Fruit fly (Drosophila melanogaster) whole organism, wandering third instar larva: ENCODE measurements around the gene RYa-R.

Experiments
- Abd-B ChIP-seq: fragments of >200 bp; optimal IDR thresholded peaks from 2 replicates; lab custom pipeline; 2017; ENCODE audit warnings: missing biosample characterization, missing genetic modification characterization
- CG32264 ChIP-seq: fragments of 200-800 bp; sonication (Bioruptor generic); optimal IDR thresholded peaks from 2 replicates; lab custom pipeline; 2016; ENCODE audit warnings: missing biosample characterization, missing genetic modification characterization
- CG9705 ChIP-seq: fragments of 200-800 bp; sonication (Bioruptor generic); optimal IDR thresholded peaks from 2 replicates; lab custom pipeline; 2018; ENCODE audit warnings: missing biosample characterization, mild to moderate bottlenecking, missing genetic modification characterization
- CrebA ChIP-seq: fragments of 200-800 bp; sonication (Bioruptor generic); optimal IDR thresholded peaks from 2 replicates; lab custom pipeline; 2016; ENCODE audit warnings: missing biosample characterization, mild to moderate bottlenecking, missing genetic modification characterization, borderline replicate concordance
- Dfd ChIP-seq: fragments of >200 bp; optimal IDR thresholded peaks from 2 replicates; lab custom pipeline; 2017; ENCODE audit warnings: missing biosample characterization, missing genetic modification characterization
- Dif ChIP-seq: fragments of 200-275, 200-300 bp; sonication (Bioruptor generic); optimal IDR thresholded peaks from 2 replicates; lab custom pipeline; 2018; ENCODE audit warnings: missing biosample characterization, missing genetic modification characterization; ENCODE audit not compliant: partially characterized antibody
- GATAd ChIP-seq: sonication (Bioruptor generic); optimal IDR thresholded peaks from 2 replicates; lab custom pipeline; 2016; ENCODE audit warnings: missing biosample characterization, missing genetic modification characterization
- HLH106 ChIP-seq: fragments of 200-800 bp; optimal IDR thresholded peaks from 3 replicates; lab custom pipeline; 2019; ENCODE audit warnings: missing biosample characterization, mild to moderate bottlenecking, missing genetic modification characterization, moderate library complexity
- Hnf4 ChIP-seq: fragments of 200-800 bp; sonication (Bioruptor generic); optimal IDR thresholded peaks from 2 replicates; lab custom pipeline; 2016; ENCODE audit warnings: missing biosample characterization, mild to moderate bottlenecking, missing genetic modification characterization
- Hr78 ChIP-seq: fragments of >200 bp; optimal IDR thresholded peaks from 2 replicates; lab custom pipeline; 2017; ENCODE audit warnings: missing biosample characterization, missing genetic modification characterization
- Hr83 ChIP-seq: fragments of 200-300 bp; sonication (Bioruptor generic); optimal IDR thresholded peaks from 2 replicates; lab custom pipeline; 2016; ENCODE audit warnings: missing biosample characterization, mild to moderate bottlenecking, missing genetic modification characterization, moderate library complexity; ENCODE audit not compliant: poor library complexity, severe bottlenecking
- Jra ChIP-seq: sonication (Bioruptor generic); optimal IDR thresholded peaks from 2 replicates; lab custom pipeline; 2016; ENCODE audit warnings: missing biosample characterization, missing genetic modification characterization
- Mio ChIP-seq: sonication (Bioruptor generic); optimal IDR thresholded peaks from 2 replicates; lab custom pipeline; 2016; ENCODE audit warnings: missing biosample characterization, missing genetic modification characterization
- Myc ChIP-seq: fragments of >200 bp; optimal IDR thresholded peaks from 2 replicates; lab custom pipeline; 2017
- N ChIP-seq: fragments of >200 bp; optimal IDR thresholded peaks from 2 replicates; lab custom pipeline; 2018; ENCODE audit warnings: missing biosample characterization, missing external identifiers, missing genetic modification characterization
- OdsH ChIP-seq: fragments of 200-800 bp; sonication (Bioruptor generic); optimal IDR thresholded peaks from 2 replicates; lab custom pipeline; 2016; ENCODE audit warnings: missing biosample characterization, mild to moderate bottlenecking, missing genetic modification characterization
- Rel ChIP-seq, 2 experiments: fragments of 200-800 bp; sonication (Bioruptor generic) in 1 of 2; optimal IDR thresholded peaks; 2 replicates in 1 of 2; 3 replicates in 1 of 2; lab custom pipeline; 2016 to 2019; ENCODE audit warnings: mild to moderate bottlenecking in 2 of 2, missing biosample characterization in 2 of 2, missing genetic modification characterization in 2 of 2, moderate library complexity in 1 of 2
- Sp1 ChIP-seq: fragments of 200-800 bp; sonication (Bioruptor generic); optimal IDR thresholded peaks from 3 replicates; lab custom pipeline; 2019; ENCODE audit warnings: missing biosample characterization, mild to moderate bottlenecking, missing genetic modification characterization, moderate library complexity
- Vsx2 ChIP-seq: fragments of 200-300, 225-300 bp; sonication (Bioruptor generic); optimal IDR thresholded peaks from 2 replicates; lab custom pipeline; 2018; ENCODE audit warnings: missing biosample characterization, missing genetic modification characterization; ENCODE audit not compliant: partially characterized antibody
- br ChIP-seq: fragments of 200-800 bp; sonication (Bioruptor generic); optimal IDR thresholded peaks from 2 replicates; lab custom pipeline; 2016; ENCODE audit warnings: missing biosample characterization, missing genetic modification characterization
- brk ChIP-seq: fragments of 200-800 bp; sonication (Bioruptor generic); optimal IDR thresholded peaks from 2 replicates; lab custom pipeline; 2016; ENCODE audit warnings: missing biosample characterization, mild to moderate bottlenecking, missing genetic modification characterization
- dl ChIP-seq, 2 experiments: fragments of 175-275, 200-275 bp in 1 of 2; fragments of 200-275 bp in 1 of 2; sonication (Bioruptor generic); optimal IDR thresholded peaks; lab custom pipeline; 2018; ENCODE audit warnings: mild to moderate bottlenecking in 2 of 2, missing biosample characterization in 2 of 2, missing genetic modification characterization in 2 of 2, moderate library complexity in 2 of 2; ENCODE audit not compliant: partially characterized antibody in 2 of 2, insufficient read depth in 1 of 2
- dmrt93B ChIP-seq: fragments of 200-800 bp; sonication (Bioruptor generic); optimal IDR thresholded peaks from 2 replicates; lab custom pipeline; 2018; ENCODE audit warnings: missing biosample characterization, mild to moderate bottlenecking, missing genetic modification characterization
- dsf ChIP-seq: sonication (Bioruptor generic); optimal IDR thresholded peaks from 2 replicates; lab custom pipeline; 2016; ENCODE audit warnings: missing biosample characterization, missing genetic modification characterization, borderline replicate concordance
- ey ChIP-seq: fragments of 200-800 bp; sonication (Bioruptor generic); optimal IDR thresholded peaks from 2 replicates; lab custom pipeline; 2016; ENCODE audit warnings: missing biosample characterization, missing genetic modification characterization
- foxo ChIP-seq, 2 experiments: fragments of 200-800 bp; sonication (Bioruptor generic); optimal IDR thresholded peaks; 2 replicates in 1 of 2; 3 replicates in 1 of 2; lab custom pipeline; 2016 to 2017; ENCODE audit warnings: missing biosample characterization in 2 of 2, missing genetic modification characterization in 2 of 2
- fru ChIP-seq: fragments of 200-800 bp; sonication (Bioruptor generic); optimal IDR thresholded peaks from 3 replicates; lab custom pipeline; 2016; ENCODE audit warnings: missing biosample characterization, mild to moderate bottlenecking, missing genetic modification characterization
- h ChIP-seq: fragments of 200-800 bp; sonication (Bioruptor generic); optimal IDR thresholded peaks from 3 replicates; lab custom pipeline; 2016; ENCODE audit warnings: missing biosample characterization, mild to moderate bottlenecking, missing genetic modification characterization
- jim ChIP-seq: fragments of 175-275, 200-325 bp; sonication (Bioruptor generic); optimal IDR thresholded peaks from 2 replicates; lab custom pipeline; 2016; ENCODE audit warnings: missing biosample characterization, mild to moderate bottlenecking, missing genetic modification characterization
- lola ChIP-seq: fragments of >200 bp; optimal IDR thresholded peaks from 2 replicates; lab custom pipeline; 2017; ENCODE audit warnings: missing biosample characterization, missing genetic modification characterization
- pan ChIP-seq: fragments of >200 bp; optimal IDR thresholded peaks from 2 replicates; lab custom pipeline; 2017
- psq ChIP-seq: fragments of 200-800 bp; sonication (Bioruptor generic); optimal IDR thresholded peaks from 3 replicates; lab custom pipeline; 2017; ENCODE audit warnings: missing biosample characterization, mild to moderate bottlenecking, missing genetic modification characterization, moderate library complexity
- rgr ChIP-seq: fragments of 200-800 bp; sonication (Bioruptor generic); optimal IDR thresholded peaks from 3 replicates; lab custom pipeline; 2016; ENCODE audit warnings: missing biosample characterization, mild to moderate bottlenecking, missing genetic modification characterization
- sage ChIP-seq: fragments of 200-800 bp; sonication (Bioruptor generic); optimal IDR thresholded peaks from 2 replicates; lab custom pipeline; 2016; ENCODE audit warnings: missing biosample characterization, mild to moderate bottlenecking, missing genetic modification characterization
- sv ChIP-seq: fragments of 200-800 bp; sonication (Bioruptor generic); optimal IDR thresholded peaks from 3 replicates; lab custom pipeline; 2016; ENCODE audit warnings: missing biosample characterization, missing genetic modification characterization
- tai ChIP-seq: sonication (Bioruptor generic); optimal IDR thresholded peaks from 2 replicates; lab custom pipeline; 2016; ENCODE audit warnings: missing biosample characterization, missing genetic modification characterization
- usp ChIP-seq: fragments of >200 bp; optimal IDR thresholded peaks from 2 replicates; lab custom pipeline; 2017; ENCODE audit warnings: missing biosample characterization, missing genetic modification characterization
- woc ChIP-seq: sonication (Bioruptor generic); optimal IDR thresholded peaks from 2 replicates; lab custom pipeline; 2016; ENCODE audit warnings: missing biosample characterization, mild to moderate bottlenecking, missing genetic modification characterization

The RYa-R gene

DNA sequence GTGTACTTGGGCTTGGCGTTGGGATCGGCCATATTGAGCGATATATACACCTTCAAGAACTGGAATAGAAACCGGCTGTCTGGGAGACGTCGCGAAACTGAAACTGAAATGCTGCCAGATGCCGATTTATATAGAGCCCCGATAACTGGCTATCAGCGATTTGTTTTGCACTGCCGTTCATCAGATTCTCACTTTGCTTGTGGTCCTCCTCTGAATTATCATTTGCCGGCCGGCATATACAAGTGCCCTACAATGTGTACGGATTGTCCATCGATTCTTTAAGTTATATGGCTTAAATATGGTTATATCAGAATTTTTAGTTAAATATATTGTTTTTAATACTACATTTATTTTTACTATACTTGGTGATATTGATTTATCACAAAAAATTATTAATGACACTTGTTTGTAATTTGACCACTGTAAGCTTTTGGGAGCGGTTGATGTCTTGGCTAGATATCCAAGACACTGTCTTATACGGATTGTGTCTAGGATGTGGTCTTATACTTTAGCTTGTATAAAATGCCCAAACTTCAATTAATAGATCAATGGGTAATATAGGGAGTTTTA, 8.3 kb upstream of the RYa-R start, which contains the start of gene CG31075 (continued):
- TF ChIP-seq dsf (GFP tag; lab: Kevin White, UChicago) (peak; percentile 55), Myc (lab: Kevin White, UChicago) (peak; percentile 60), Hnf4 (peak; percentile 81), br (GFP tag; lab: Kevin White, UChicago) (peak; percentile 83), sv (peak; percentile 16), Abd-B (GFP tag; lab: Kevin White, UChicago) (no peak), lola (GFP tag; lab: Kevin White, UChicago) (no peak), Mio (GFP tag; lab: Kevin White, UChicago) (peak; percentile 54), tai (GFP tag; lab: Kevin White, UChicago) (peak; percentile 75), rgr (GFP tag; lab: Kevin White, UChicago) (peak; percentile 91), ey (peak; percentile 83), psq (peak; percentile 100), Rel (GFP tag; optimal IDR thresholded peaks at IDR 0.05; lab: Kevin White, UChicago) (peak; percentile 75), Rel (tag; optimal IDR thresholded peaks at IDR 0.05; lab: Kevin White, UChicago) (peak; percentile 39), OdsH (GFP tag; lab: Kevin White, UChicago) (peak; percentile 90)

DNA sequence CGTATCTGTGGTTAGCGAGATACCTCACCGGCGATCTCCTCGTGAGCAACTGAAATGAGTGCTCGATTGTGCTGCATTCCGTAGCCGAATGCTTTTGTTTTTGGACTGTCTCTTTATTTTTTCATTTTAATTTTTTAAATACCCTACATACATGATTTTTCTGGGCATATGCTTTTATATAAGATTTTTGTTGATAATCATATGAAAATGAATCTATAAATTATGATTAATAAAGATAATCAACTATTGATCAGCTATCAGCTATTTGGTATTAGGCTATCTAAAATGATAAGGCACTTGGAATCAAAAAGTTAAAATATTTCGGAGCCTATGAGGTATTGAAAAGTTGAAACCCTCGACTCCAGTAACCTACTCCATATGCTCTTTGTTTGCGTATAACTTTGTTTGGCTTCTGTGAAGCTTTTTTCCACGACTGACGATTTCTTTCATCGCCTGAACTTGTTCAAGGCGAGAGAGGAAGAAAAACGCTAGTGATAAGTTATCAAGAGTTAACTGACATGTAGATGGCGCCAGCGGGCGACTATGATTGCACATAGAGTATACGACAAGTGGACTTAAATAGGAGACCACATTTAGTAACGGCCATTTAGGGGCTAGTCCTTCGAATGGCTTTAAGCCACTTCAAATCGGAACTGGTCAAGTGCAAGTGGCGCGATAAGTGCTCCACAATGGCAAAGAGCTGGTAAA, 6.8 kb upstream of the RYa-R start, which contains the start of gene CG31076:
Gene CG31076 (minus strand): TSS at position 51 of the 708 bp plus-strand sequence.
- TF ChIP-seq br (GFP tag; lab: Kevin White, UChicago) (peak; percentile 56), usp (GFP tag; lab: Kevin White, UChicago) (no peak), Rel (GFP tag; optimal IDR thresholded peaks at IDR 0.05; lab: Kevin White, UChicago) (no peak), Rel (tag; optimal IDR thresholded peaks at IDR 0.05; lab: Kevin White, UChicago) (peak; percentile 35), brk (GFP tag; lab: Kevin White, UChicago) (peak; percentile 55), dmrt93B (GFP tag; lab: Kevin White, UChicago) (peak; percentile 33), sage (GFP tag; lab: Kevin White, UChicago) (peak; percentile 59), Abd-B (GFP tag; lab: Kevin White, UChicago) (no peak), sv (no peak), Myc (lab: Kevin White, UChicago) (no peak), CG32264 (GFP tag; lab: Kevin White, UChicago) (peak; percentile 40), Hr83 (GFP tag; lab: Kevin White, UChicago) (no peak), foxo (GFP tag; optimal IDR thresholded peaks at IDR 0.05; lab: Kevin White, UChicago) (peak in 1 of 2 experiments; percentile 83), rgr (GFP tag; lab: Kevin White, UChicago) (peak; percentile 78), Dfd (GFP tag; lab: Kevin White, UChicago) (no peak), lola (GFP tag; lab: Kevin White, UChicago) (no peak), CG9705 (GFP tag; lab: Kevin White, UChicago) (peak; percentile 51), Sp1 (GFP tag; lab: Kevin White, UChicago) (peak; percentile 77), ey (peak; percentile 68), GATAd (GFP tag; lab: Kevin White, UChicago) (no peak), jim (GFP tag; lab: Kevin White, UChicago) (no peak), h (peak; percentile 89), dsf (GFP tag; lab: Kevin White, UChicago) (no peak), Hnf4 (peak; percentile 67), Hr78 (no peak), Dif (no peak), tai (GFP tag; lab: Kevin White, UChicago) (peak; percentile 32), Vsx2 (GFP tag; lab: Kevin White, UChicago) (no peak), woc (GFP tag; lab: Kevin White, UChicago) (peak; percentile 82), dl (GFP tag; optimal IDR thresholded peaks at IDR 0.05; lab: Kevin White, UChicago; ENCODE audit: insufficient read depth in 1 of 2, partially characterized antibody in 2 of 2) (no peak), pan (peak; percentile 64), N (GFP tag; lab: Kevin White, UChicago) (no peak), OdsH (GFP tag; lab: Kevin White, UChicago) (peak; percentile 76), Jra (GFP tag; lab: Kevin White, UChicago) (peak; percentile 24), CrebA (peak; percentile 54), Mio (GFP tag; lab: Kevin White, UChicago) (no peak), psq (peak; percentile 33), HLH106 (tag; lab: Kevin White, UChicago) (peak; percentile 82), fru (GFP tag; lab: Kevin White, UChicago) (peak; percentile 85)
